Worm (Caenorhabditis elegans): ENCODE measurements around the gene clec-85.

ce11 chrIV:2819633-2820032, 31.1 kb upstream of the clec-85 start, which contains the start of gene Y54G2A.13:
- TF ChIP-seq ama-1 (optimal IDR thresholded peaks at IDR 0.05) (no peak), ztf-11 (tag; optimal IDR thresholded peaks at IDR 0.05) (no peak), nhr-12 (tag; optimal IDR thresholded peaks at IDR 0.05) (no peak), pha-4 (tag; optimal IDR thresholded peaks at IDR 0.05) (no peak)

Measured in whole organism, L3 larva.